Worm (Caenorhabditis elegans) whole organism, L3 larva: ENCODE measurements around the gene C50B8.4.

Source experiments
- R02D3.7 ChIP-seq: fragments of 150-350 bp; optimal IDR thresholded peaks from 2 replicates; lab custom pipeline; 2014; ENCODE audit warnings: missing biosample characterization, missing genetic modification characterization
- ZK546.5 ChIP-seq: sonication (generic microtip); optimal IDR thresholded peaks from 2 replicates; lab custom pipeline; 2017; ENCODE audit warnings: missing biosample characterization, missing genetic modification characterization
- aly-2 ChIP-seq: fragments of 150-350 bp; optimal IDR thresholded peaks from 2 replicates; lab custom pipeline; 2014; ENCODE audit warnings: missing biosample characterization, missing genetic modification characterization
- ama-1 ChIP-seq: fragments of 150-350 bp; optimal IDR thresholded peaks from 2 replicates; lab custom pipeline; 2018
- ceh-28 ChIP-seq: fragments of 150-350 bp; optimal IDR thresholded peaks from 2 replicates; lab custom pipeline; 2014; ENCODE audit warnings: missing biosample characterization, missing genetic modification reagents, missing genetic modification characterization
- ceh-82 ChIP-seq: fragments of 150-350 bp; optimal IDR thresholded peaks from 2 replicates; lab custom pipeline; 2014; ENCODE audit warnings: missing biosample characterization, missing genetic modification characterization
- egl-5 ChIP-seq: fragments of 150-350 bp; optimal IDR thresholded peaks from 2 replicates; lab custom pipeline; 2017; ENCODE audit warnings: missing biosample characterization, missing genetic modification reagents, missing genetic modification characterization, inconsistent platforms
- elt-1 ChIP-seq: fragments of 150-350 bp; optimal IDR thresholded peaks from 2 replicates; lab custom pipeline; 2014; ENCODE audit warnings: missing biosample characterization, missing genetic modification characterization
- elt-2 ChIP-seq: sonication (generic microtip); optimal IDR thresholded peaks from 2 replicates; lab custom pipeline; 2016; ENCODE audit warnings: missing genetic modification reagents, mild to moderate bottlenecking, missing genetic modification characterization, missing compliant biosample characterization
- elt-3 ChIP-seq, 3 experiments: fragments of 150-350 bp in 1 of 3; sonication (generic microtip) in 2 of 3; optimal IDR thresholded peaks; 2 replicates in 2 of 3; 4 replicates in 1 of 3; lab custom pipeline; 2014 to 2017; ENCODE audit warnings: missing biosample characterization in 3 of 3, missing genetic modification characterization in 3 of 3
- fkh-10 ChIP-seq: sonication (generic microtip); optimal IDR thresholded peaks from 2 replicates; lab custom pipeline; 2017; ENCODE audit warnings: missing biosample characterization, missing genetic modification reagents, missing genetic modification characterization
- fos-1 ChIP-seq: fragments of 150-350 bp; optimal IDR thresholded peaks from 2 replicates; lab custom pipeline; 2014; ENCODE audit warnings: missing biosample characterization, missing genetic modification characterization
- hmg-11 ChIP-seq: sonication (generic microtip); optimal IDR thresholded peaks from 2 replicates; lab custom pipeline; 2016; ENCODE audit warnings: missing genetic modification characterization, missing compliant biosample characterization
- jun-1 ChIP-seq: fragments of 150-350 bp; optimal IDR thresholded peaks from 2 replicates; lab custom pipeline; 2014; ENCODE audit warnings: missing biosample characterization, missing genetic modification reagents, missing genetic modification characterization
- lin-15B ChIP-seq: fragments of 150-350 bp; optimal IDR thresholded peaks from 2 replicates; lab custom pipeline; 2014; ENCODE audit warnings: missing biosample characterization, missing genetic modification characterization
- lin-39 ChIP-seq: fragments of 150-350 bp; optimal IDR thresholded peaks from 2 replicates; lab custom pipeline; 2018; ENCODE audit warnings: missing biosample characterization, missing genetic modification reagents, missing genetic modification characterization
- lsy-12 ChIP-seq: sonication (generic microtip); optimal IDR thresholded peaks from 2 replicates; lab custom pipeline; 2016; ENCODE audit warnings: mild to moderate bottlenecking, missing genetic modification characterization, missing compliant biosample characterization
- mdl-1 ChIP-seq: fragments of 150-350 bp; optimal IDR thresholded peaks from 2 replicates; lab custom pipeline; 2014; ENCODE audit warnings: missing biosample characterization, missing genetic modification characterization
- nfya-1 ChIP-seq: sonication (generic microtip); optimal IDR thresholded peaks from 2 replicates; lab custom pipeline; 2017; ENCODE audit warnings: missing genetic modification characterization, mild to moderate bottlenecking, missing compliant biosample characterization, antibody characterized with exemption, moderate library complexity; ENCODE audit not compliant: insufficient read depth
- nhr-11 ChIP-seq: fragments of 150-350 bp; optimal IDR thresholded peaks from 2 replicates; lab custom pipeline; 2014; ENCODE audit warnings: missing biosample characterization, missing genetic modification characterization
- nhr-12 ChIP-seq: fragments of 150-350 bp; optimal IDR thresholded peaks from 2 replicates; lab custom pipeline; 2014; ENCODE audit warnings: missing biosample characterization, missing genetic modification characterization
- nhr-23 ChIP-seq: fragments of 150-350 bp; optimal IDR thresholded peaks from 2 replicates; lab custom pipeline; 2014; ENCODE audit warnings: missing biosample characterization, missing genetic modification reagents, missing genetic modification characterization
- nhr-237 ChIP-seq: fragments of 150-350 bp; optimal IDR thresholded peaks from 2 replicates; lab custom pipeline; 2014; ENCODE audit warnings: missing biosample characterization, missing genetic modification characterization
- nhr-25 ChIP-seq: sonication (generic microtip); optimal IDR thresholded peaks from 2 replicates; lab custom pipeline; 2017; ENCODE audit warnings: missing biosample characterization, missing genetic modification characterization
- nhr-28 ChIP-seq: fragments of 150-350 bp; optimal IDR thresholded peaks from 2 replicates; lab custom pipeline; 2014; ENCODE audit warnings: missing biosample characterization, missing genetic modification characterization
- nhr-43 ChIP-seq: sonication (generic microtip); optimal IDR thresholded peaks from 2 replicates; lab custom pipeline; 2016; ENCODE audit warnings: mild to moderate bottlenecking, missing genetic modification characterization, missing compliant biosample characterization; ENCODE audit not compliant: poor library complexity, severe bottlenecking
- nhr-67 ChIP-seq: fragments of 150-350 bp; optimal IDR thresholded peaks from 2 replicates; lab custom pipeline; 2014; ENCODE audit warnings: missing biosample characterization, missing genetic modification characterization
- nhr-76 ChIP-seq: fragments of 150-350 bp; sonication (generic microtip); optimal IDR thresholded peaks from 5 replicates; lab custom pipeline; 2014; ENCODE audit warnings: missing biosample characterization, missing genetic modification characterization
- nhr-77 ChIP-seq: fragments of 150-350 bp; optimal IDR thresholded peaks from 2 replicates; lab custom pipeline; 2014; ENCODE audit warnings: missing biosample characterization, missing genetic modification characterization
- pha-4 ChIP-seq: fragments of 150-350 bp; optimal IDR thresholded peaks from 2 replicates; lab custom pipeline; 2014; ENCODE audit warnings: missing biosample characterization, missing genetic modification reagents, missing genetic modification characterization
- pqm-1 ChIP-seq: fragments of 150-350 bp; optimal IDR thresholded peaks from 2 replicates; lab custom pipeline; 2017; ENCODE audit warnings: missing biosample characterization, missing genetic modification characterization, inconsistent platforms
- skn-1 ChIP-seq: fragments of 150-350 bp; optimal IDR thresholded peaks from 2 replicates; lab custom pipeline; 2014; ENCODE audit warnings: missing biosample characterization, missing genetic modification characterization
- snpc-4 ChIP-seq: fragments of 150-350 bp; optimal IDR thresholded peaks from 2 replicates; lab custom pipeline; 2014; ENCODE audit warnings: missing biosample characterization, missing genetic modification characterization
- tbx-2 ChIP-seq: sonication (generic microtip); optimal IDR thresholded peaks from 2 replicates; lab custom pipeline; 2016; ENCODE audit warnings: mild to moderate bottlenecking, missing genetic modification characterization, missing compliant biosample characterization
- zag-1 ChIP-seq: fragments of 150-350 bp; optimal IDR thresholded peaks from 2 replicates; lab custom pipeline; 2014; ENCODE audit warnings: missing biosample characterization, missing genetic modification characterization
- ztf-11 ChIP-seq: fragments of 150-350 bp; optimal IDR thresholded peaks from 2 replicates; lab custom pipeline; 2014; ENCODE audit warnings: missing biosample characterization, missing genetic modification characterization

Gene C50B8.4

ce11 chrV:13551601-13552000 is 20.2 kb upstream of the C50B8.4 start, which contains the start of the genes C56A3.4 and C56A3.5 (continued):
- TF ChIP-seq ztf-11: no peak
- peak; percentile 23 for TF ChIP-seq jun-1
- peak; percentile 63 for TF ChIP-seq hmg-11
- TF ChIP-seq elt-1 (tag; lab: Kevin White, UChicago): no peak
- no peak for TF ChIP-seq nhr-237 (tag; lab: Kevin White, UChicago)
- TF ChIP-seq nhr-28 (tag; lab: Kevin White, UChicago): no peak
- TF ChIP-seq nhr-11 (tag; lab: Kevin White, UChicago): no peak

ce11 chrV:13556297-13556696 is 15.5 kb upstream of the C50B8.4 start, which contains the start of gene C56A3.6:
Gene C56A3.6, minus strand, starts transcription at chrV:13556397.
- no peak for TF ChIP-seq nhr-237 (tag; lab: Kevin White, UChicago)
- TF ChIP-seq nfya-1 (tag; lab: Kevin White, UChicago): no peak
- no peak for TF ChIP-seq lsy-12 (tag; lab: Kevin White, UChicago)
- no peak for TF ChIP-seq fos-1

- TF ChIP-seq ceh-28 (tag; lab: Kevin White, UChicago): peak; percentile 70
- no peak for TF ChIP-seq ZK546.5 (tag; lab: Kevin White, UChicago)
- TF ChIP-seq snpc-4 (tag; lab: Kevin White, UChicago): peak; percentile 24
- TF ChIP-seq pqm-1 (tag; lab: Kevin White, UChicago): peak; percentile 92
- TF ChIP-seq nhr-43 (tag; lab: Kevin White, UChicago): peak; percentile 91
- TF ChIP-seq elt-2 (tag; lab: Kevin White, UChicago): peak; percentile 92
- TF ChIP-seq nhr-76 (tag; lab: Kevin White, UChicago): no peak
- peak; percentile 72 for TF ChIP-seq lsy-12 (tag; lab: Kevin White, UChicago)
- TF ChIP-seq lin-39: peak; percentile 70
- no peak for TF ChIP-seq nhr-12 (tag; lab: Kevin White, UChicago)
- TF ChIP-seq nhr-11 (tag; lab: Kevin White, UChicago): no peak
- TF ChIP-seq fkh-10 (GFP tag; lab: Kevin White, UChicago): peak; percentile 51
- no peak for TF ChIP-seq ama-1 (lab: Kevin White, UChicago)
- TF ChIP-seq tbx-2 (tag; lab: Kevin White, UChicago): peak; percentile 8
- TF ChIP-seq nfya-1 (tag; lab: Kevin White, UChicago): peak; percentile 68
- TF ChIP-seq aly-2: no peak
- TF ChIP-seq nhr-25 (tag; lab: Kevin White, UChicago): peak; percentile 40
- peak; percentile 83 for TF ChIP-seq pha-4 (tag; lab: Kevin White, UChicago)
- peak; percentile 89 for TF ChIP-seq jun-1
- TF ChIP-seq hmg-11: peak; percentile 52
- TF ChIP-seq nhr-23: peak; percentile 76
- TF ChIP-seq skn-1 (tag; lab: Kevin White, UChicago): peak; percentile 31
- no peak for TF ChIP-seq nhr-67 (tag; lab: Kevin White, UChicago)
- peak; percentile 63 for TF ChIP-seq egl-5 (tag; lab: Kevin White, UChicago)
- no peak for TF ChIP-seq mdl-1 (tag; lab: Kevin White, UChicago)
- peak; percentile 82 for TF ChIP-seq lin-15B (tag; lab: Kevin White, UChicago)
- peak; percentile 64 for TF ChIP-seq R02D3.7 (tag; lab: Kevin White, UChicago)
Measured at ce11 chrV:13556746-13557145, 15.1 kb upstream of the C50B8.4 start, which contains the start of gene cav-2. Gene cav-2, plus strand, starts transcription at chrV:13557104.

- no peak for TF ChIP-seq zag-1
Measured at ce11 chrV:13559978-13560377, 11.8 kb upstream of the C50B8.4 start, which contains the start of gene C56A3.8. Gene C56A3.8, plus strand, starts transcription at chrV:13560278.

ce11 chrV:13562748-13563147 is 9.1 kb upstream of the C50B8.4 start:
- no peak for TF ChIP-seq pqm-1 (tag; lab: Kevin White, UChicago)
- no peak for TF ChIP-seq egl-5 (tag; lab: Kevin White, UChicago)
- no peak for TF ChIP-seq ztf-11
- no peak for TF ChIP-seq snpc-4 (tag; lab: Kevin White, UChicago)
- no peak for TF ChIP-seq elt-3 (tag; optimal IDR thresholded peaks at IDR 0.05; lab: Kevin White, UChicago)
- no peak for TF ChIP-seq nhr-77 (tag; lab: Kevin White, UChicago)
- no peak for TF ChIP-seq pha-4 (tag; lab: Kevin White, UChicago)
- no peak for TF ChIP-seq hmg-11
- no peak for TF ChIP-seq lsy-12 (tag; lab: Kevin White, UChicago)
- TF ChIP-seq nhr-28 (tag; lab: Kevin White, UChicago): no peak
- no peak for TF ChIP-seq lin-39
- TF ChIP-seq aly-2: no peak
- TF ChIP-seq nhr-237 (tag; lab: Kevin White, UChicago): no peak
- no peak for TF ChIP-seq nhr-67 (tag; lab: Kevin White, UChicago)
- TF ChIP-seq nhr-76 (tag; lab: Kevin White, UChicago): no peak
- TF ChIP-seq ceh-82 (tag; lab: Kevin White, UChicago): no peak
- TF ChIP-seq, all 47 proteins: peak for 0
